Worm (Caenorhabditis elegans) whole organism, late embryonic: Measurements from ENCODE around the gene mpz-1.
A peak's percentile ranks its signal among the peaks of the same experiment; 100 is the strongest.

Experiments used
- C08G9.2 ChIP-seq: sonication (generic microtip); optimal IDR thresholded peaks from 2 replicates; lab custom pipeline; 2016; ENCODE audit warnings: mild to moderate bottlenecking, missing genetic modification characterization, moderate library complexity, missing compliant biosample characterization
- F13H6.1 ChIP-seq: sonication (generic microtip); optimal IDR thresholded peaks from 2 replicates; lab custom pipeline; 2016; ENCODE audit warnings: missing genetic modification characterization, missing compliant biosample characterization
- K09A11.1 ChIP-seq: sonication (generic microtip); optimal IDR thresholded peaks from 2 replicates; lab custom pipeline; 2017; ENCODE audit warnings: antibody characterized with exemption, mild to moderate bottlenecking, missing genetic modification characterization, missing compliant biosample characterization; ENCODE audit not compliant: insufficient read depth
- ahr-1 ChIP-seq: sonication (generic microtip); optimal IDR thresholded peaks from 2 replicates; lab custom pipeline; 2016; ENCODE audit warnings: missing genetic modification characterization, missing compliant biosample characterization
- ceh-18 ChIP-seq: sonication (generic microtip); optimal IDR thresholded peaks from 2 replicates; lab custom pipeline; 2016; ENCODE audit warnings: missing genetic modification characterization, missing compliant biosample characterization
- ceh-24 ChIP-seq: sonication (generic microtip); optimal IDR thresholded peaks from 2 replicates; lab custom pipeline; 2016; ENCODE audit warnings: mild to moderate bottlenecking, missing genetic modification characterization, missing compliant biosample characterization
- ceh-30 ChIP-seq: fragments of 150-350 bp; optimal IDR thresholded peaks from 2 replicates; lab custom pipeline; 2014; ENCODE audit warnings: missing biosample characterization, missing genetic modification characterization
- ceh-31 ChIP-seq: sonication (generic microtip); optimal IDR thresholded peaks from 2 replicates; lab custom pipeline; 2016; ENCODE audit warnings: missing genetic modification characterization, missing compliant biosample characterization
- ceh-34 ChIP-seq: sonication (generic microtip); optimal IDR thresholded peaks from 2 replicates; lab custom pipeline; 2016; ENCODE audit warnings: mild to moderate bottlenecking, missing genetic modification characterization, missing compliant biosample characterization
- ceh-45 ChIP-seq: fragments of 200-800 bp; sonication (Bioruptor generic); IDR thresholded peaks from 2 replicates; pipeline ENCODE4 v1.3.6; 2022; ENCODE audit warnings: missing genetic modification reagents, missing genetic modification characterization, missing compliant biosample characterization
- dve-1 ChIP-seq: sonication (generic microtip); optimal IDR thresholded peaks from 2 replicates; lab custom pipeline; 2017; ENCODE audit warnings: antibody characterized with exemption, mild to moderate bottlenecking, missing genetic modification characterization, missing compliant biosample characterization
- ets-4 ChIP-seq: sonication (generic microtip); optimal IDR thresholded peaks from 2 replicates; lab custom pipeline; 2016; ENCODE audit warnings: missing genetic modification characterization, missing compliant biosample characterization
- fkh-6 ChIP-seq: sonication (generic microtip); optimal IDR thresholded peaks from 2 replicates; lab custom pipeline; 2016; ENCODE audit warnings: missing genetic modification characterization, missing compliant biosample characterization
- hlh-30 ChIP-seq: sonication (generic microtip); optimal IDR thresholded peaks from 2 replicates; lab custom pipeline; 2017; ENCODE audit warnings: antibody characterized with exemption, missing genetic modification characterization, missing compliant biosample characterization; ENCODE audit not compliant: insufficient read depth
- hlh-6 ChIP-seq: sonication (generic microtip); optimal IDR thresholded peaks from 2 replicates; lab custom pipeline; 2016; ENCODE audit warnings: missing genotype, missing genetic modification characterization, missing compliant biosample characterization
- lim-6 ChIP-seq: sonication (generic microtip); optimal IDR thresholded peaks from 2 replicates; lab custom pipeline; 2016; ENCODE audit warnings: missing genetic modification characterization, missing compliant biosample characterization
- nhr-11 ChIP-seq: fragments of 150-350 bp; optimal IDR thresholded peaks from 2 replicates; lab custom pipeline; 2014; ENCODE audit warnings: missing biosample characterization, missing genetic modification characterization
- odd-2 ChIP-seq: sonication (generic microtip); optimal IDR thresholded peaks from 2 replicates; lab custom pipeline; 2017; ENCODE audit warnings: antibody characterized with exemption, mild to moderate bottlenecking, missing genetic modification characterization, missing compliant biosample characterization
- pag-3 ChIP-seq: sonication (generic microtip); optimal IDR thresholded peaks from 2 replicates; lab custom pipeline; 2016; ENCODE audit warnings: missing compliant biosample characterization, missing genetic modification characterization, borderline replicate concordance
- pat-9 ChIP-seq: fragments of 200-800 bp; sonication (Bioruptor generic); optimal IDR thresholded peaks from 2 replicates; lab custom pipeline; 2018; ENCODE audit warnings: mild to moderate bottlenecking, missing genetic modification characterization, moderate library complexity, missing compliant biosample characterization
- pax-1 ChIP-seq: fragments of 150-350 bp; optimal IDR thresholded peaks from 2 replicates; lab custom pipeline; 2014; ENCODE audit warnings: missing biosample characterization, missing genetic modification characterization
- pha-2 ChIP-seq: sonication (generic microtip); optimal IDR thresholded peaks from 2 replicates; lab custom pipeline; 2017; ENCODE audit warnings: mild to moderate bottlenecking, missing genetic modification characterization, missing compliant biosample characterization
- pqm-1 ChIP-seq: sonication (generic microtip); optimal IDR thresholded peaks from 2 replicates; lab custom pipeline; 2016; ENCODE audit warnings: missing genetic modification characterization, missing compliant biosample characterization
- pros-1 ChIP-seq: fragments of 150-350 bp; optimal IDR thresholded peaks from 2 replicates; lab custom pipeline; 2014; ENCODE audit warnings: missing biosample characterization, missing genetic modification reagents, missing genetic modification characterization
- ref-2 ChIP-seq: sonication (generic microtip); optimal IDR thresholded peaks from 2 replicates; lab custom pipeline; 2016; ENCODE audit warnings: missing genetic modification characterization, missing compliant biosample characterization
- tbx-2 ChIP-seq: sonication (generic microtip); optimal IDR thresholded peaks from 2 replicates; lab custom pipeline; 2016; ENCODE audit warnings: missing genetic modification characterization, missing compliant biosample characterization
- tbx-7 ChIP-seq: sonication (generic microtip); optimal IDR thresholded peaks from 2 replicates; lab custom pipeline; 2016; ENCODE audit warnings: missing genotype, missing genetic modification characterization, missing compliant biosample characterization
- unc-42 ChIP-seq: sonication (generic microtip); optimal IDR thresholded peaks from 2 replicates; lab custom pipeline; 2016; ENCODE audit warnings: missing genotype, missing genetic modification characterization, missing compliant biosample characterization
- unc-86 ChIP-seq: sonication (generic microtip); optimal IDR thresholded peaks from 2 replicates; lab custom pipeline; 2016; ENCODE audit warnings: missing genetic modification characterization, missing compliant biosample characterization
- ztf-16 ChIP-seq: sonication (generic microtip); optimal IDR thresholded peaks from 2 replicates; lab custom pipeline; 2017; ENCODE audit warnings: missing genetic modification characterization, missing compliant biosample characterization

Gene mpz-1

ce11 chrII:10761653-10762052 is 16.3 kb downstream of the mpz-1 start:
- TF ChIP-seq tbx-7 (tag; lab: Kevin White, UChicago) (no peak), ztf-16 (tag; lab: Kevin White, UChicago) (no peak), unc-42 (tag; lab: Kevin White, UChicago) (peak; percentile 82), tbx-2 (tag; lab: Kevin White, UChicago) (peak; percentile 3), ceh-31 (peak; percentile 9), ceh-34 (tag; lab: Kevin White, UChicago) (peak; percentile 19), fkh-6 (tag; lab: Kevin White, UChicago) (peak; percentile 6)
- TF ChIP-seq, all 69 proteins: peak for 5

- TF ChIP-seq unc-42 (tag; lab: Kevin White, UChicago) (peak; percentile 64), hlh-6 (tag; lab: Kevin White, UChicago) (no peak)
These were observed 17.1 kb downstream of the mpz-1 start for ce11 chrII:10760801-10761200.

- TF ChIP-seq ceh-34 (tag; lab: Kevin White, UChicago) (no peak), unc-86 (tag; lab: Kevin White, UChicago) (no peak), dve-1 (tag; lab: Kevin White, UChicago) (no peak), ref-2 (tag; lab: Kevin White, UChicago) (no peak), ceh-45 (no peak), ets-4 (tag; lab: Kevin White, UChicago) (no peak), ztf-16 (tag; lab: Kevin White, UChicago) (no peak), lim-6 (tag; lab: Kevin White, UChicago) (no peak), pros-1 (tag; lab: Kevin White, UChicago) (no peak), ahr-1 (tag; lab: Kevin White, UChicago) (no peak)
These were observed 18.5 kb downstream of the mpz-1 start for ce11 chrII:10759425-10759824.

ce11 chrII:10758951-10759350 is 19.0 kb downstream of the mpz-1 start:
- TF ChIP-seq ceh-30 (tag; lab: Kevin White, UChicago): no peak
- no peak for TF ChIP-seq odd-2 (tag; lab: Kevin White, UChicago)
- TF ChIP-seq ets-4 (tag; lab: Kevin White, UChicago): no peak
- TF ChIP-seq pag-3 (tag; lab: Kevin White, UChicago): no peak
- no peak for TF ChIP-seq pat-9 (tag; lab: Kevin White, UChicago)
- TF ChIP-seq nhr-11 (tag; lab: Kevin White, UChicago): no peak
- TF ChIP-seq hlh-30 (tag; lab: Kevin White, UChicago): no peak
- peak; percentile 25 for TF ChIP-seq ceh-31
- TF ChIP-seq C08G9.2 (tag; lab: Kevin White, UChicago): no peak
- no peak for TF ChIP-seq pqm-1
- no peak for TF ChIP-seq pax-1
- TF ChIP-seq unc-42 (tag; lab: Kevin White, UChicago): peak; percentile 99
- TF ChIP-seq pha-2 (tag; lab: Kevin White, UChicago): no peak
- TF ChIP-seq ceh-45: no peak
- no peak for TF ChIP-seq ceh-18 (tag; lab: Kevin White, UChicago)
- no peak for TF ChIP-seq ceh-24 (tag; lab: Kevin White, UChicago)

ce11 chrII:10755455-10755854 is 22.5 kb downstream of the mpz-1 start:
- TF ChIP-seq ceh-31 (peak; percentile 54), unc-86 (tag; lab: Kevin White, UChicago) (no peak), F13H6.1 (tag; lab: Kevin White, UChicago) (no peak), unc-42 (tag; lab: Kevin White, UChicago) (peak; percentile 40)

ce11 chrII:10753694-10754093 is 24.2 kb downstream of the mpz-1 start:
- TF ChIP-seq unc-42 (tag; lab: Kevin White, UChicago): peak; percentile 88
- TF ChIP-seq K09A11.1 (tag; lab: Kevin White, UChicago): no peak
